Worm (Caenorhabditis elegans) whole organism, early embryonic: ENCODE data around the gene air-1.

Experiments
- ama-1 ChIP-seq: fragments of 150-350 bp; optimal IDR thresholded peaks from 2 replicates; lab custom pipeline; 2014
- flt-1 ChIP-seq: fragments of 200-800 bp; sonication (Bioruptor generic); IDR thresholded peaks from 2 replicates; pipeline ENCODE4 v1.3.6; 2022; ENCODE audit warnings: missing genetic modification characterization, missing compliant biosample characterization
- pes-1 ChIP-seq: fragments of 200-800 bp; sonication (Bioruptor generic); IDR thresholded peaks from 2 replicates; pipeline ENCODE4 v1.3.6; 2022; ENCODE audit warnings: missing genetic modification reagents, missing genetic modification characterization, missing compliant biosample characterization

DNA sequence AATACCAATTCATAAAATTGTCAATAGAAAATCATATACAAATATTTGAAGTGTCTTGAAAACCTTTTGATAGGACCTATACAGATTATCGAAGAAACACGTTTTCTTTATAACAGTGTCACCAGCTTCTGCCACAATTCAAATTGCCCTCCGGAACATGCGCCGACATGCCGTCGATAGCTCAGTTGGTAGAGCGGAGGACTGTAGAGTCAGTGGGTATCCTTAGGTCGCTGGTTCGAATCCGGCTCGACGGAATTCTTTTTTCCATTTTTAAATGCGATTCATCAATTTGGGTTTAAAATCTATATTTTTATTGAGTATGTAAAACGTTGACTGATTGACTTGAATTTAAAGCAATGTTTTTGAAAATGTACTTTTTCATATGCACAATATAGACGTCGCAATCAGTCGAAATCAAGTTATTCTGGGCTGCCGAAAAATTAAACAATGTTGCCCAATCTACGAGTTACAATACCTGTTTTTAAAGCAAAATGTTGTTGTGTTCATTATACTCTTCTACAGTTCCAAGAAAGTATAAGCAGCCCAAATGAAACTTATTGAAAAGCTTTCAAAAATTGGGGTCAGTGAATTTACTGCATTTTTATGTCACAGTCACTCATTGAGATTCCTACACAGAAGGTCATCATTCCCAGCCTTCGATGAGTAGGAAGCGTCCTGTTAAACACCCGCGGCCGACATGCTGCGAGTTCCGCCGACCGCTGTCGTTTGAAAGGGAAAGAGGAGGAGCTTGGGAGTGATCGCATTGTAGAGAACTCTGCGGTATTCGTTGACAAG, 26.2 kb downstream of the air-1 start:
- TF ChIP-seq ama-1 (lab: Kevin White, UChicago) (peak; percentile 48), flt-1 (GFP tag; lab: Robert Waterston, UW) (no peak), pes-1 (no peak)
